Worm (Caenorhabditis elegans) whole organism, mixed stage, embryonic: ENCODE results near the gene lgc-50.

Experiments
- blmp-1 ChIP-seq: fragments of 150-350 bp; optimal IDR thresholded peaks from 2 replicates; lab custom pipeline; 2014; ENCODE audit warnings: missing biosample characterization, missing genetic modification characterization
- flh-1 ChIP-seq: fragments of 200-800 bp; sonication (Bioruptor generic); optimal IDR thresholded peaks from 2 replicates; lab custom pipeline; 2018; ENCODE audit warnings: mild to moderate bottlenecking, missing genetic modification characterization, moderate library complexity, missing compliant biosample characterization
- lin-13 ChIP-seq: fragments of 150-350 bp; optimal IDR thresholded peaks from 2 replicates; lab custom pipeline; 2014; ENCODE audit warnings: missing biosample characterization, missing genetic modification characterization
- lsy-2 ChIP-seq: fragments of 150-350 bp; optimal IDR thresholded peaks from 2 replicates; lab custom pipeline; 2014; ENCODE audit warnings: missing biosample characterization, missing genetic modification characterization
- nhr-2 ChIP-seq: fragments of 150-350 bp; optimal IDR thresholded peaks from 2 replicates; lab custom pipeline; 2014; ENCODE audit warnings: missing biosample characterization, missing genetic modification characterization
- nhr-237 ChIP-seq: fragments of 150-350 bp; optimal IDR thresholded peaks from 2 replicates; lab custom pipeline; 2014; ENCODE audit warnings: missing biosample characterization, missing genetic modification characterization
- nhr-28 ChIP-seq: fragments of 150-350 bp; optimal IDR thresholded peaks from 2 replicates; lab custom pipeline; 2014; ENCODE audit warnings: missing biosample characterization, missing genetic modification characterization
- unc-39 ChIP-seq: fragments of 150-350 bp; optimal IDR thresholded peaks from 2 replicates; lab custom pipeline; 2014; ENCODE audit warnings: missing biosample characterization, missing genetic modification characterization
- ztf-11 ChIP-seq: fragments of 150-350 bp; optimal IDR thresholded peaks from 2 replicates; lab custom pipeline; 2014; ENCODE audit warnings: missing biosample characterization, missing genetic modification characterization

DNA sequence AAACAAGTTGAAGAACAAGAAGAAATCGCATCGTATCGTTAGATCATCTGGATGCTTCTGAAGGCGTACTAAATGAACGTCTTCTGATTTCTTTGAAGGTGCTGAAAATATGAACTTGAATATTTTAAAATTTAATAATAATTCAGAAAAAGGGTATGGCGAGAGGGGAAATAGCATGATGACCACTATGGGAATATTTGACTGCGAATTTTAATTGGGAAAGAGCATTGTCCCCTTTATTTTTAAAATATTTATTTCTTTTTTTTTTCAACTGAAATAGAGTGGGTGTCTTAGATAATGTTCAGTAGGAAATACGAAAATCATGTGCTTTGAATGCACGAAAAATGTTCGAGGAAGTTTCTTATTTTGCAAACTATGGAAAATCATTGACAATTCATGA, at the start of gene lgc-50:
- TF ChIP-seq nhr-28 (tag; lab: Kevin White, UChicago) = no peak
- no peak for TF ChIP-seq flh-1 (GFP tag; lab: Kevin White, UChicago)
- no peak for TF ChIP-seq nhr-2 (tag; lab: Kevin White, UChicago)
- no peak for TF ChIP-seq ztf-11 (tag; lab: Kevin White, UChicago)
- no peak for TF ChIP-seq nhr-237 (tag; lab: Kevin White, UChicago)
- no peak for TF ChIP-seq lin-13 (tag; lab: Kevin White, UChicago)
- no peak for TF ChIP-seq blmp-1 (tag; lab: Kevin White, UChicago)
- no peak for TF ChIP-seq unc-39 (tag; lab: Kevin White, UChicago)
- no peak for TF ChIP-seq lsy-2 (tag; lab: Kevin White, UChicago)
